Fruit fly (Drosophila melanogaster) whole organism, prepupa: ENCODE measurements around the gene Rh5.

Experiments used
- Blimp-1 ChIP-seq: fragments of 200-800 bp; sonication (Bioruptor generic); optimal IDR thresholded peaks from 3 replicates; lab custom pipeline; 2017; ENCODE audit warnings: missing biosample characterization, missing genetic modification characterization, mild to moderate bottlenecking, moderate library complexity, missing genetic modification reagents
- CG10631 ChIP-seq: fragments of 200-800 bp; sonication (Bioruptor generic); optimal IDR thresholded peaks from 2 replicates; lab custom pipeline; 2016; ENCODE audit warnings: missing biosample characterization, missing genetic modification characterization
- CG10669 ChIP-seq: fragments of 200-800 bp; sonication (Bioruptor generic); optimal IDR thresholded peaks from 3 replicates; lab custom pipeline; 2018; ENCODE audit warnings: missing biosample characterization, mild to moderate bottlenecking, missing genetic modification characterization, moderate library complexity
- CG11762 ChIP-seq: fragments of 200-800 bp; sonication (Bioruptor generic); optimal IDR thresholded peaks from 3 replicates; lab custom pipeline; 2016; ENCODE audit warnings: missing biosample characterization, missing genetic modification characterization; ENCODE audit not compliant: insufficient read depth
- CG11902 ChIP-seq: fragments of 200-800 bp; sonication (Bioruptor generic); optimal IDR thresholded peaks from 3 replicates; lab custom pipeline; 2016; ENCODE audit warnings: missing biosample characterization, missing genetic modification characterization
- CG15336 ChIP-seq: fragments of 200-800 bp; sonication (Bioruptor generic); IDR thresholded peaks from 2 replicates; pipeline ENCODE4 v1.3.6; 2022; ENCODE audit warnings: missing biosample characterization, missing genetic modification characterization
- CG1621 ChIP-seq: fragments of 200-800 bp; sonication (Bioruptor generic); optimal IDR thresholded peaks from 3 replicates; lab custom pipeline; 2018; ENCODE audit warnings: missing biosample characterization, mild to moderate bottlenecking, missing genetic modification characterization
- CG16779 ChIP-seq: fragments of 200-800 bp; sonication (Bioruptor generic); optimal IDR thresholded peaks from 3 replicates; lab custom pipeline; 2017; ENCODE audit warnings: missing biosample characterization, mild to moderate bottlenecking, missing genetic modification characterization
- CG31627 ChIP-seq: fragments of 200-800 bp; sonication (Bioruptor generic); optimal IDR thresholded peaks from 3 replicates; lab custom pipeline; 2016; ENCODE audit warnings: missing biosample characterization, missing genetic modification characterization
- CG32006 ChIP-seq: fragments of 200-800 bp; sonication (Bioruptor generic); optimal IDR thresholded peaks from 3 replicates; lab custom pipeline; 2017; ENCODE audit warnings: missing biosample characterization, mild to moderate bottlenecking, missing genetic modification characterization
- CG34406 ChIP-seq: fragments of 200-800 bp; sonication (Bioruptor generic); optimal IDR thresholded peaks from 3 replicates; lab custom pipeline; 2016; ENCODE audit warnings: missing biosample characterization, missing genetic modification characterization
- CG4318 ChIP-seq: fragments of 200-800 bp; sonication (Bioruptor generic); optimal IDR thresholded peaks from 3 replicates; lab custom pipeline; 2017; ENCODE audit warnings: missing biosample characterization, mild to moderate bottlenecking, missing genetic modification characterization
- CG6163 ChIP-seq: fragments of 200-800 bp; sonication (Bioruptor generic); IDR thresholded peaks from 3 replicates; pipeline ENCODE4 v1.3.6; 2022; ENCODE audit warnings: missing biosample characterization, missing genetic modification characterization
- CG6276 ChIP-seq: fragments of 200-800 bp; sonication (Bioruptor generic); optimal IDR thresholded peaks from 2 replicates; lab custom pipeline; 2017; ENCODE audit warnings: missing biosample characterization, mild to moderate bottlenecking, missing genetic modification characterization
- CG6792 ChIP-seq: fragments of 200-800 bp; sonication (Bioruptor generic); optimal IDR thresholded peaks from 3 replicates; lab custom pipeline; 2016; ENCODE audit warnings: missing biosample characterization, missing genetic modification characterization
- CG8119 ChIP-seq: fragments of 200-800 bp; sonication (Bioruptor generic); IDR thresholded peaks from 3 replicates; pipeline ENCODE4 v1.3.6; 2022; ENCODE audit warnings: missing biosample characterization, missing genetic modification characterization
- CG8319 ChIP-seq: fragments of 200-800 bp; sonication (Bioruptor generic); optimal IDR thresholded peaks from 3 replicates; lab custom pipeline; 2016; ENCODE audit warnings: missing biosample characterization, missing genetic modification characterization
- CG8632 ChIP-seq: fragments of 200-800 bp; sonication (Bioruptor generic); optimal IDR thresholded peaks from 3 replicates; lab custom pipeline; 2016; ENCODE audit warnings: missing biosample characterization, missing genetic modification characterization
- Eip78C ChIP-seq: fragments of 200-800 bp; sonication (Bioruptor generic); peaks from one replicate; lab custom pipeline; 2016; ENCODE audit warnings: missing biosample characterization, missing genetic modification characterization
- Eip93F ChIP-seq: fragments of 200-800 bp; sonication (Bioruptor generic); optimal IDR thresholded peaks from 2 replicates; lab custom pipeline; 2016; ENCODE audit warnings: missing biosample characterization, mild to moderate bottlenecking, missing genetic modification characterization
- Ets21C ChIP-seq: fragments of 200-800 bp; sonication (Bioruptor generic); optimal IDR thresholded peaks from 3 replicates; lab custom pipeline; 2016; ENCODE audit warnings: missing biosample characterization, missing genetic modification characterization
- Ets96B ChIP-seq: fragments of 200-800 bp; optimal IDR thresholded peaks from 2 replicates; lab custom pipeline; 2019; ENCODE audit warnings: missing biosample characterization, mild to moderate bottlenecking, missing genetic modification characterization, moderate library complexity
- Hr38 ChIP-seq: sonication (Bioruptor generic); optimal IDR thresholded peaks from 2 replicates; lab custom pipeline; 2016; ENCODE audit warnings: missing biosample characterization, missing genetic modification characterization
- Lpt ChIP-seq: fragments of 200-800 bp; sonication (Bioruptor generic); optimal IDR thresholded peaks from 3 replicates; lab custom pipeline; 2016; ENCODE audit warnings: missing biosample characterization, missing genetic modification characterization
- OdsH ChIP-seq: fragments of 200-800 bp; sonication (Bioruptor generic); optimal IDR thresholded peaks from 3 replicates; lab custom pipeline; 2016; ENCODE audit warnings: missing biosample characterization, missing genetic modification characterization
- Sox102F ChIP-seq: fragments of 200-800 bp; sonication (Bioruptor generic); optimal IDR thresholded peaks from 2 replicates; lab custom pipeline; 2016; ENCODE audit warnings: missing biosample characterization, mild to moderate bottlenecking, missing genetic modification characterization
- Sox14 ChIP-seq: fragments of 200-800 bp; sonication (Bioruptor generic); optimal IDR thresholded peaks from 3 replicates; lab custom pipeline; 2016; ENCODE audit warnings: missing biosample characterization, missing genetic modification characterization
- Sox15 ChIP-seq: fragments of 200-800 bp; sonication (Bioruptor generic); optimal IDR thresholded peaks from 3 replicates; lab custom pipeline; 2016; ENCODE audit warnings: missing biosample characterization, missing genetic modification characterization
- acj6 ChIP-seq: fragments of 200-800 bp; sonication (Bioruptor generic); optimal IDR thresholded peaks from 3 replicates; lab custom pipeline; 2016; ENCODE audit warnings: missing biosample characterization, missing genetic modification characterization
- cyc ChIP-seq: fragments of 200-800 bp; sonication (Bioruptor generic); optimal IDR thresholded peaks from 3 replicates; lab custom pipeline; 2016; ENCODE audit warnings: missing biosample characterization, missing genetic modification characterization
- dsx ChIP-seq: fragments of 200-800 bp; optimal IDR thresholded peaks from 3 replicates; lab custom pipeline; 2019; ENCODE audit warnings: missing biosample characterization, mild to moderate bottlenecking, missing genetic modification characterization, moderate library complexity; ENCODE audit not compliant: poor library complexity, severe bottlenecking
- eg ChIP-seq: fragments of 200-800 bp; sonication (Bioruptor generic); IDR thresholded peaks from 3 replicates; pipeline ENCODE4 v1.3.6; 2022; ENCODE audit warnings: missing biosample characterization, missing genetic modification characterization
- esn ChIP-seq: fragments of 200-800 bp; sonication (Bioruptor generic); optimal IDR thresholded peaks from 2 replicates; lab custom pipeline; 2016; ENCODE audit warnings: missing biosample characterization, mild to moderate bottlenecking, missing genetic modification characterization, moderate library complexity
- fd59A ChIP-seq: fragments of 200-800 bp; sonication (Bioruptor generic); optimal IDR thresholded peaks from 2 replicates; lab custom pipeline; 2017; ENCODE audit warnings: missing biosample characterization, mild to moderate bottlenecking, missing genetic modification characterization, missing genetic modification reagents
- fd85E ChIP-seq: fragments of 200-800 bp; sonication (Bioruptor generic); optimal IDR thresholded peaks from 3 replicates; lab custom pipeline; 2016; ENCODE audit warnings: missing biosample characterization, missing genetic modification characterization
- fkh ChIP-seq: fragments of 200-800 bp; sonication (Bioruptor generic); optimal IDR thresholded peaks from 3 replicates; lab custom pipeline; 2017; ENCODE audit warnings: missing biosample characterization, mild to moderate bottlenecking, missing genetic modification characterization, moderate library complexity
- lz ChIP-seq: fragments of 200-800 bp; sonication (Bioruptor generic); optimal IDR thresholded peaks from 3 replicates; lab custom pipeline; 2016; ENCODE audit warnings: missing biosample characterization, missing genetic modification characterization
- net ChIP-seq: fragments of 200-800 bp; sonication (Bioruptor generic); optimal IDR thresholded peaks from 3 replicates; lab custom pipeline; 2016; ENCODE audit warnings: missing biosample characterization, missing genetic modification characterization
- pdm3 ChIP-seq: fragments of 200-800 bp; sonication (Bioruptor generic); optimal IDR thresholded peaks from 3 replicates; lab custom pipeline; 2016; ENCODE audit warnings: missing biosample characterization, missing genetic modification characterization
- salr ChIP-seq, 2 experiments: fragments of 200-800 bp; sonication (Bioruptor generic); optimal IDR thresholded peaks; 3 replicates each; lab custom pipeline; 2016 to 2018; ENCODE audit warnings: missing biosample characterization in 2 of 2, missing genetic modification characterization in 2 of 2, mild to moderate bottlenecking in 1 of 2
- spab ChIP-seq: fragments of 200-800 bp; sonication (Bioruptor generic); optimal IDR thresholded peaks from 2 replicates; lab custom pipeline; 2017; ENCODE audit warnings: missing biosample characterization, mild to moderate bottlenecking, missing genetic modification characterization, missing genetic modification reagents
- ss ChIP-seq, 2 experiments: fragments of 200-800 bp; sonication (Bioruptor generic); optimal IDR thresholded peaks; 2 replicates in 1 of 2; 3 replicates in 1 of 2; lab custom pipeline; 2017 to 2018; ENCODE audit warnings: mild to moderate bottlenecking in 2 of 2, missing biosample characterization in 2 of 2, missing genetic modification characterization in 2 of 2, moderate library complexity in 1 of 2
- svp ChIP-seq: fragments of 200-800 bp; sonication (Bioruptor generic); peaks from one replicate; lab custom pipeline; 2016; ENCODE audit warnings: missing biosample characterization, missing genetic modification characterization
- vri ChIP-seq: fragments of 200-800 bp; sonication (Bioruptor generic); optimal IDR thresholded peaks from 3 replicates; lab custom pipeline; 2016; ENCODE audit warnings: missing biosample characterization, mild to moderate bottlenecking, missing genetic modification characterization

Gene Rh5

dm6 chr2L:11989210-11989609 is 18.7 kb upstream of the Rh5 start:
- TF ChIP-seq Lpt (GFP tag; lab: Kevin White, UChicago) (no peak), dsx (GFP tag; lab: Kevin White, UChicago) (no peak), CG34406 (no peak), CG16779 (tag; lab: Kevin White, UChicago) (no peak), Sox14 (GFP tag; lab: Kevin White, UChicago) (no peak), fd59A (GFP tag; lab: Kevin White, UChicago) (no peak), CG6792 (no peak), CG10669 (GFP tag; lab: Kevin White, UChicago) (no peak), Eip78C (no peak), cyc (GFP tag; lab: Kevin White, UChicago) (no peak), fd85E (GFP tag; lab: Kevin White, UChicago) (no peak), Ets21C (GFP tag; lab: Kevin White, UChicago) (no peak), CG11762 (GFP tag; lab: Kevin White, UChicago) (no peak), OdsH (GFP tag; lab: Kevin White, UChicago) (no peak), CG32006 (GFP tag; lab: Kevin White, UChicago) (no peak), svp (GFP tag; lab: Kevin White, UChicago) (no peak), Hr38 (GFP tag; lab: Kevin White, UChicago) (no peak), CG6276 (no peak)

dm6 chr2L:11989729-11990128 is 18.2 kb upstream of the Rh5 start, which contains the start of the genes zuc and dgt2:
zuc (minus strand) TSS chr2L:11989882.
dgt2 (plus strand) TSS chr2L:11989936.
- TF ChIP-seq pdm3 (no peak), Sox102F (GFP tag; lab: Kevin White, UChicago) (no peak), Eip93F (GFP tag; lab: Kevin White, UChicago) (no peak), ss (GFP tag; optimal IDR thresholded peaks at IDR 0.05; lab: Kevin White, UChicago) (no peak), acj6 (GFP tag; lab: Kevin White, UChicago) (no peak), CG11902 (no peak), eg (no peak), fd85E (GFP tag; lab: Kevin White, UChicago) (no peak), vri (no peak), salr (GFP tag; optimal IDR thresholded peaks at IDR 0.05; lab: Kevin White, UChicago) (no peak), Blimp-1 (GFP tag; lab: Kevin White, UChicago) (no peak), CG6163 (no peak), CG8319 (GFP tag; lab: Kevin White, UChicago) (no peak), net (GFP tag; lab: Kevin White, UChicago) (no peak), spab (GFP tag; lab: Kevin White, UChicago) (no peak), CG4318 (GFP tag; lab: Kevin White, UChicago) (no peak), Hr38 (GFP tag; lab: Kevin White, UChicago) (no peak)

dm6 chr2L:11990458-11991065 is 17.4 kb upstream of the Rh5 start, which contains the start of gene escl:
escl (plus strand) TSS chr2L:11990927.
- peak; percentile 3 for TF ChIP-seq esn (GFP tag; lab: Kevin White, UChicago)
- no peak for TF ChIP-seq pdm3
- no peak for TF ChIP-seq acj6 (GFP tag; lab: Kevin White, UChicago)
- TF ChIP-seq CG6163 = no peak
- TF ChIP-seq CG6792 = no peak
- peak; percentile 5 for TF ChIP-seq dsx (GFP tag; lab: Kevin White, UChicago)
- peak; percentile 66 for TF ChIP-seq Sox14 (GFP tag; lab: Kevin White, UChicago)
- no peak for TF ChIP-seq Ets21C (GFP tag; lab: Kevin White, UChicago)
- no peak for TF ChIP-seq CG11762 (GFP tag; lab: Kevin White, UChicago)
- TF ChIP-seq lz = no peak
- TF ChIP-seq CG31627 (GFP tag; lab: Kevin White, UChicago) = no peak
- TF ChIP-seq CG15336 (GFP tag; lab: Robert Waterston, UW) = no peak
- no peak for TF ChIP-seq eg
- no peak for TF ChIP-seq CG10631
- TF ChIP-seq spab (GFP tag; lab: Kevin White, UChicago) = no peak
- TF ChIP-seq fkh (GFP tag; lab: Kevin White, UChicago) = peak; percentile 78
- TF ChIP-seq fd85E (GFP tag; lab: Kevin White, UChicago) = no peak
- TF ChIP-seq CG8632 (GFP tag; lab: Kevin White, UChicago) = no peak
- TF ChIP-seq Ets96B = no peak
- TF ChIP-seq Lpt (GFP tag; lab: Kevin White, UChicago) = no peak
- TF ChIP-seq CG8119 (GFP tag; lab: Robert Waterston, UW) = no peak
- no peak for TF ChIP-seq Sox15 (GFP tag; lab: Kevin White, UChicago)
- TF ChIP-seq CG1621 = peak; percentile 18
